Fruit fly (Drosophila melanogaster) whole organism, wandering third instar larva: Measurements from ENCODE around the gene CG15043.

Experiments
- Abd-B ChIP-seq: fragments of >200 bp; optimal IDR thresholded peaks from 2 replicates; lab custom pipeline; 2017; ENCODE audit warnings: missing biosample characterization, missing genetic modification characterization
- CG32264 ChIP-seq: fragments of 200-800 bp; sonication (Bioruptor generic); optimal IDR thresholded peaks from 2 replicates; lab custom pipeline; 2016; ENCODE audit warnings: missing biosample characterization, missing genetic modification characterization
- CG9705 ChIP-seq: fragments of 200-800 bp; sonication (Bioruptor generic); optimal IDR thresholded peaks from 2 replicates; lab custom pipeline; 2018; ENCODE audit warnings: missing biosample characterization, mild to moderate bottlenecking, missing genetic modification characterization
- CrebA ChIP-seq: fragments of 200-800 bp; sonication (Bioruptor generic); optimal IDR thresholded peaks from 2 replicates; lab custom pipeline; 2016; ENCODE audit warnings: missing biosample characterization, mild to moderate bottlenecking, missing genetic modification characterization, borderline replicate concordance
- Dfd ChIP-seq: fragments of >200 bp; optimal IDR thresholded peaks from 2 replicates; lab custom pipeline; 2017; ENCODE audit warnings: missing biosample characterization, missing genetic modification characterization
- Dif ChIP-seq: fragments of 200-275, 200-300 bp; sonication (Bioruptor generic); optimal IDR thresholded peaks from 2 replicates; lab custom pipeline; 2018; ENCODE audit warnings: missing biosample characterization, missing genetic modification characterization; ENCODE audit not compliant: partially characterized antibody
- GATAd ChIP-seq: sonication (Bioruptor generic); optimal IDR thresholded peaks from 2 replicates; lab custom pipeline; 2016; ENCODE audit warnings: missing biosample characterization, missing genetic modification characterization
- HLH106 ChIP-seq: fragments of 200-800 bp; optimal IDR thresholded peaks from 3 replicates; lab custom pipeline; 2019; ENCODE audit warnings: missing biosample characterization, mild to moderate bottlenecking, missing genetic modification characterization, moderate library complexity
- Hnf4 ChIP-seq: fragments of 200-800 bp; sonication (Bioruptor generic); optimal IDR thresholded peaks from 2 replicates; lab custom pipeline; 2016; ENCODE audit warnings: missing biosample characterization, mild to moderate bottlenecking, missing genetic modification characterization
- Hr78 ChIP-seq: fragments of >200 bp; optimal IDR thresholded peaks from 2 replicates; lab custom pipeline; 2017; ENCODE audit warnings: missing biosample characterization, missing genetic modification characterization
- Hr83 ChIP-seq: fragments of 200-300 bp; sonication (Bioruptor generic); optimal IDR thresholded peaks from 2 replicates; lab custom pipeline; 2016; ENCODE audit warnings: missing biosample characterization, mild to moderate bottlenecking, missing genetic modification characterization, moderate library complexity; ENCODE audit not compliant: poor library complexity, severe bottlenecking
- Jra ChIP-seq: sonication (Bioruptor generic); optimal IDR thresholded peaks from 2 replicates; lab custom pipeline; 2016; ENCODE audit warnings: missing biosample characterization, missing genetic modification characterization
- Mio ChIP-seq: sonication (Bioruptor generic); optimal IDR thresholded peaks from 2 replicates; lab custom pipeline; 2016; ENCODE audit warnings: missing biosample characterization, missing genetic modification characterization
- Myc ChIP-seq: fragments of >200 bp; optimal IDR thresholded peaks from 2 replicates; lab custom pipeline; 2017
- N ChIP-seq: fragments of >200 bp; optimal IDR thresholded peaks from 2 replicates; lab custom pipeline; 2018; ENCODE audit warnings: missing biosample characterization, missing external identifiers, missing genetic modification characterization
- OdsH ChIP-seq: fragments of 200-800 bp; sonication (Bioruptor generic); optimal IDR thresholded peaks from 2 replicates; lab custom pipeline; 2016; ENCODE audit warnings: missing biosample characterization, mild to moderate bottlenecking, missing genetic modification characterization
- Rel ChIP-seq, 2 experiments: fragments of 200-800 bp; sonication (Bioruptor generic) in 1 of 2; optimal IDR thresholded peaks; 2 replicates in 1 of 2; 3 replicates in 1 of 2; lab custom pipeline; 2016 to 2019; ENCODE audit warnings: mild to moderate bottlenecking in 2 of 2, missing biosample characterization in 2 of 2, missing genetic modification characterization in 2 of 2, moderate library complexity in 1 of 2
- Sp1 ChIP-seq: fragments of 200-800 bp; sonication (Bioruptor generic); optimal IDR thresholded peaks from 3 replicates; lab custom pipeline; 2019; ENCODE audit warnings: missing biosample characterization, mild to moderate bottlenecking, missing genetic modification characterization, moderate library complexity
- Vsx2 ChIP-seq: fragments of 200-300, 225-300 bp; sonication (Bioruptor generic); optimal IDR thresholded peaks from 2 replicates; lab custom pipeline; 2018; ENCODE audit warnings: missing biosample characterization, missing genetic modification characterization; ENCODE audit not compliant: partially characterized antibody
- br ChIP-seq: fragments of 200-800 bp; sonication (Bioruptor generic); optimal IDR thresholded peaks from 2 replicates; lab custom pipeline; 2016; ENCODE audit warnings: missing biosample characterization, missing genetic modification characterization
- brk ChIP-seq: fragments of 200-800 bp; sonication (Bioruptor generic); optimal IDR thresholded peaks from 2 replicates; lab custom pipeline; 2016; ENCODE audit warnings: missing biosample characterization, mild to moderate bottlenecking, missing genetic modification characterization
- dl ChIP-seq, 2 experiments: fragments of 175-275, 200-275 bp in 1 of 2; fragments of 200-275 bp in 1 of 2; sonication (Bioruptor generic); optimal IDR thresholded peaks; lab custom pipeline; 2018; ENCODE audit warnings: mild to moderate bottlenecking in 2 of 2, missing biosample characterization in 2 of 2, missing genetic modification characterization in 2 of 2, moderate library complexity in 2 of 2; ENCODE audit not compliant: partially characterized antibody in 2 of 2, insufficient read depth in 1 of 2
- dmrt93B ChIP-seq: fragments of 200-800 bp; sonication (Bioruptor generic); optimal IDR thresholded peaks from 2 replicates; lab custom pipeline; 2018; ENCODE audit warnings: missing biosample characterization, mild to moderate bottlenecking, missing genetic modification characterization
- dsf ChIP-seq: sonication (Bioruptor generic); optimal IDR thresholded peaks from 2 replicates; lab custom pipeline; 2016; ENCODE audit warnings: missing biosample characterization, missing genetic modification characterization, borderline replicate concordance
- ey ChIP-seq: fragments of 200-800 bp; sonication (Bioruptor generic); optimal IDR thresholded peaks from 2 replicates; lab custom pipeline; 2016; ENCODE audit warnings: missing biosample characterization, missing genetic modification characterization
- foxo ChIP-seq, 2 experiments: fragments of 200-800 bp; sonication (Bioruptor generic); optimal IDR thresholded peaks; 2 replicates in 1 of 2; 3 replicates in 1 of 2; lab custom pipeline; 2016 to 2017; ENCODE audit warnings: missing biosample characterization in 2 of 2, missing genetic modification characterization in 2 of 2
- fru ChIP-seq: fragments of 200-800 bp; sonication (Bioruptor generic); optimal IDR thresholded peaks from 3 replicates; lab custom pipeline; 2016; ENCODE audit warnings: missing biosample characterization, mild to moderate bottlenecking, missing genetic modification characterization
- h ChIP-seq: fragments of 200-800 bp; sonication (Bioruptor generic); optimal IDR thresholded peaks from 3 replicates; lab custom pipeline; 2016; ENCODE audit warnings: missing biosample characterization, mild to moderate bottlenecking, missing genetic modification characterization
- jim ChIP-seq: fragments of 175-275, 200-325 bp; sonication (Bioruptor generic); optimal IDR thresholded peaks from 2 replicates; lab custom pipeline; 2016; ENCODE audit warnings: missing biosample characterization, mild to moderate bottlenecking, missing genetic modification characterization
- lola ChIP-seq: fragments of >200 bp; optimal IDR thresholded peaks from 2 replicates; lab custom pipeline; 2017; ENCODE audit warnings: missing biosample characterization, missing genetic modification characterization
- pan ChIP-seq: fragments of >200 bp; optimal IDR thresholded peaks from 2 replicates; lab custom pipeline; 2017
- psq ChIP-seq: fragments of 200-800 bp; sonication (Bioruptor generic); optimal IDR thresholded peaks from 3 replicates; lab custom pipeline; 2017; ENCODE audit warnings: missing biosample characterization, mild to moderate bottlenecking, missing genetic modification characterization, moderate library complexity
- rgr ChIP-seq: fragments of 200-800 bp; sonication (Bioruptor generic); optimal IDR thresholded peaks from 3 replicates; lab custom pipeline; 2016; ENCODE audit warnings: missing biosample characterization, mild to moderate bottlenecking, missing genetic modification characterization
- sage ChIP-seq: fragments of 200-800 bp; sonication (Bioruptor generic); optimal IDR thresholded peaks from 2 replicates; lab custom pipeline; 2016; ENCODE audit warnings: missing biosample characterization, mild to moderate bottlenecking, missing genetic modification characterization
- sv ChIP-seq: fragments of 200-800 bp; sonication (Bioruptor generic); optimal IDR thresholded peaks from 3 replicates; lab custom pipeline; 2016; ENCODE audit warnings: missing biosample characterization, missing genetic modification characterization
- tai ChIP-seq: sonication (Bioruptor generic); optimal IDR thresholded peaks from 2 replicates; lab custom pipeline; 2016; ENCODE audit warnings: missing biosample characterization, missing genetic modification characterization
- usp ChIP-seq: fragments of >200 bp; optimal IDR thresholded peaks from 2 replicates; lab custom pipeline; 2017; ENCODE audit warnings: missing biosample characterization, missing genetic modification characterization
- woc ChIP-seq: sonication (Bioruptor generic); optimal IDR thresholded peaks from 2 replicates; lab custom pipeline; 2016; ENCODE audit warnings: missing biosample characterization, mild to moderate bottlenecking, missing genetic modification characterization

CG15043 gene

DNA sequence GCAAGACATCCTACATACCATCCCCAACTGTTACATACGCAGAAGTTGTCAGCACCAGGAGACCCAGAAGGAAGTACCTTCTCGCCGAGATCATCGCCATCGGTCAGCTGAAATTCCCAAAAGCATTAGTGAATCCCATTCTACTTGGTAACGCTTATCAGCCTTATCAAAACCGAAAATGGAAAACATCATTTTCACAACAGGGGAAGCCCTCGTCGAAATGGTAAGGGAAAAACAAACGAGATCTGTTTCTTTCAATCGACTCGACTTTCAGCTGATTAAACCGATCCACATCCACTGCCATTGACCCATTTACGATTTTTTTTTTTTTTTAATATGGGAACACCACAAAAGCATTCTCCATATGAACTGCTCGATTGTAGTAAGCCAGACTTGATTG lies 11.4 kb downstream of the CG15043 start:
- no peak for TF ChIP-seq Mio (GFP tag; lab: Kevin White, UChicago)
- no peak for TF ChIP-seq Rel (GFP tag; optimal IDR thresholded peaks at IDR 0.05; lab: Kevin White, UChicago)
- TF ChIP-seq Rel (tag; optimal IDR thresholded peaks at IDR 0.05; lab: Kevin White, UChicago), result peak; percentile 92

DNA sequence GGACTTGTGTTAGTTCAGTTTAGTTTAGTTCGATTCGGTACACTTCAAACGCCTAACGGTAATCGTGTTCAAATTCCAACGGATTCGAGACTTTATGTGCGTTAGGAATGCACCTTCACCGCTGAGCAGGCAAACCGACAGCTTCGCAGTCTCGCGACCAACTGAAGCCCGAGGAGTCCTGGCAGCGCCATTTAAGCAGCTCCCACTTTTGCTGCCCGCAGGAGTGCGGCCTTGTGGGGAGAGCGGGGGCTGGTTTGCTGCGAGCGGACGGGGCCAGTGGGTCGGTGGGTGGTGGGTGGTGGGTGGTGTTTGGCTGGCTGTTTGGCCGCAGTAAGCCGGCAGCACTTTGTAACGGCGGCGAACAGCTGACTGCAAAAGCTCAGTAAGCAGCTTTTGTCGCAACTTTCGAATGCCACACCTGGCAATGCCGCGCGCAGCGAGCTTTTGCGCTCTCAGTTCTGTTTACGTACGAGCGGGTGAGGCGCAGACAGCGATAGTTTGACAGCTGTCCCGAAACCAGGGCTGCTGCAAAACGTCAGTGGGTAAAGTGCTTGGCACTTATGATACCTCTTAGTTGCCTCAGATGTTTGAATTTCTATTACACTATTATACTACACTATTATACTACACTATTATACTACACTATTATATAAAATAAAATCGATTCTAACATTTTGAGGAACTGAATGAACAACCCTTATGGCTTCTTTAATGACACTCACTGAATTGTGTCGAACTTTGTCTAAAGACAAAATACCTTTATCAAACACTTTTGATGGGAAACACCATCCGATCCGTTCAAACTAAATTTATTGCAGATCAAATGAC lies 14.4 kb downstream of the CG15043 start, which contains the start of gene CG32547:
Gene CG32547, minus strand, starts transcription at position 181 of the 828 bp plus-strand sequence.
- TF ChIP-seq Abd-B (GFP tag; lab: Kevin White, UChicago), result no peak
- TF ChIP-seq CG9705 (GFP tag; lab: Kevin White, UChicago), result peak; percentile 14
- no peak for TF ChIP-seq Hr78
- peak; percentile 88 for TF ChIP-seq psq
- TF ChIP-seq Hr83 (GFP tag; lab: Kevin White, UChicago), result no peak
- TF ChIP-seq pan (lab: Kevin White, UChicago), result peak; percentile 80
- TF ChIP-seq Jra, result no peak
- no peak for TF ChIP-seq brk (GFP tag; lab: Kevin White, UChicago)
- no peak for TF ChIP-seq ey (GFP tag; lab: Kevin White, UChicago)
- no peak for TF ChIP-seq usp (GFP tag; lab: Kevin White, UChicago)
- no peak for TF ChIP-seq Mio (GFP tag; lab: Kevin White, UChicago)
- peak; percentile 35 for TF ChIP-seq h (GFP tag; lab: Kevin White, UChicago)
- TF ChIP-seq br (GFP tag; lab: Kevin White, UChicago), result no peak
- TF ChIP-seq Sp1 (GFP tag; lab: Kevin White, UChicago), result no peak
- TF ChIP-seq Rel (GFP tag; optimal IDR thresholded peaks at IDR 0.05; lab: Kevin White, UChicago), result no peak
- TF ChIP-seq Rel (tag; optimal IDR thresholded peaks at IDR 0.05; lab: Kevin White, UChicago), result peak; percentile 4
- TF ChIP-seq foxo (GFP tag; optimal IDR thresholded peaks at IDR 0.05; lab: Kevin White, UChicago), result peak in 1 of 2 experiments; percentile 48
- no peak for TF ChIP-seq OdsH (GFP tag; lab: Kevin White, UChicago)
- TF ChIP-seq lola (GFP tag; lab: Kevin White, UChicago), result no peak
- no peak for TF ChIP-seq dsf (GFP tag; lab: Kevin White, UChicago)
- peak; percentile 40 for TF ChIP-seq HLH106 (tag; lab: Kevin White, UChicago)
- TF ChIP-seq rgr, result no peak
- TF ChIP-seq GATAd, result no peak
- no peak for TF ChIP-seq Dif (GFP tag; lab: Kevin White, UChicago)
- no peak for TF ChIP-seq dmrt93B (GFP tag; lab: Kevin White, UChicago)
- peak; percentile 77 for TF ChIP-seq fru (GFP tag; lab: Kevin White, UChicago)
- no peak for TF ChIP-seq CrebA (GFP tag; lab: Kevin White, UChicago)
- no peak for TF ChIP-seq tai (GFP tag; lab: Kevin White, UChicago)
- peak; percentile 67 for TF ChIP-seq woc (GFP tag; lab: Kevin White, UChicago)
- TF ChIP-seq dl (GFP tag; optimal IDR thresholded peaks at IDR 0.05; lab: Kevin White, UChicago; ENCODE audit: insufficient read depth in 1 of 2, partially characterized antibody in 2 of 2), result no peak
- no peak for TF ChIP-seq Myc
- TF ChIP-seq Dfd (GFP tag; lab: Kevin White, UChicago), result no peak
- TF ChIP-seq sage, result no peak
- no peak for TF ChIP-seq CG32264 (GFP tag; lab: Kevin White, UChicago)
- no peak for TF ChIP-seq jim (GFP tag; lab: Kevin White, UChicago)
- TF ChIP-seq Vsx2 (GFP tag; lab: Kevin White, UChicago), result no peak
- TF ChIP-seq sv (GFP tag; lab: Kevin White, UChicago), result no peak
- no peak for TF ChIP-seq N
- TF ChIP-seq Hnf4 (GFP tag; lab: Kevin White, UChicago), result no peak
